Worm (Caenorhabditis elegans): ENCODE results near the gene thn-4.

- TF ChIP-seq hmg-4 (GFP tag; optimal IDR thresholded peaks at IDR 0.05) (no peak), flt-1 (GFP tag; IDR thresholded peaks at IDR 0.05) (no peak), tbx-11 (GFP tag; IDR thresholded peaks at IDR 0.05) (no peak), ceh-36 (tag; optimal IDR thresholded peaks at IDR 0.05) (no peak)
Observed at ce11 chrV:16840283-16840682, 31.0 kb downstream of the thn-4 start.
